Worm (Caenorhabditis elegans) whole organism, early embryonic: Measurements from ENCODE around the gene sre-9.

Experiments used
- B0310.2 ChIP-seq: sonication (generic microtip); optimal IDR thresholded peaks from 2 replicates; lab custom pipeline; 2016; ENCODE audit warnings: mild to moderate bottlenecking, missing genetic modification characterization, missing compliant biosample characterization
- F13C5.2 ChIP-seq: sonication (generic microtip); optimal IDR thresholded peaks from 2 replicates; lab custom pipeline; 2017; ENCODE audit warnings: mild to moderate bottlenecking, missing genetic modification characterization, inconsistent platforms, missing compliant biosample characterization
- aly-1 ChIP-seq: sonication (generic microtip); optimal IDR thresholded peaks from 2 replicates; lab custom pipeline; 2016; ENCODE audit warnings: missing genetic modification characterization, missing compliant biosample characterization
- ama-1 ChIP-seq: fragments of 150-350 bp; optimal IDR thresholded peaks from 2 replicates; lab custom pipeline; 2014
- ceh-13 ChIP-seq: fragments of 200-800 bp; sonication (Bioruptor generic); optimal IDR thresholded peaks from 2 replicates; lab custom pipeline; 2018; ENCODE audit warnings: mild to moderate bottlenecking, missing genetic modification characterization, missing compliant biosample characterization
- ceh-36 ChIP-seq: sonication (generic microtip); optimal IDR thresholded peaks from 2 replicates; lab custom pipeline; 2016; ENCODE audit warnings: missing genetic modification characterization, inconsistent platforms, missing compliant biosample characterization
- ets-7 ChIP-seq: sonication (generic microtip); optimal IDR thresholded peaks from 2 replicates; lab custom pipeline; 2016; ENCODE audit warnings: missing genotype, missing genetic modification characterization, missing compliant biosample characterization
- flt-1 ChIP-seq: fragments of 200-800 bp; sonication (Bioruptor generic); IDR thresholded peaks from 2 replicates; pipeline ENCODE4 v1.3.6; 2022; ENCODE audit warnings: missing genetic modification characterization, missing compliant biosample characterization
- hmbx-1 ChIP-seq: sonication (generic microtip); optimal IDR thresholded peaks from 2 replicates; lab custom pipeline; 2016; ENCODE audit warnings: mild to moderate bottlenecking, missing genetic modification characterization, missing compliant biosample characterization
- hmg-4 ChIP-seq: fragments of 200-800 bp; sonication (Bioruptor generic); optimal IDR thresholded peaks from 2 replicates; lab custom pipeline; 2018; ENCODE audit warnings: mild to moderate bottlenecking, missing genetic modification characterization, missing compliant biosample characterization
- hnd-1 ChIP-seq: sonication (generic microtip); optimal IDR thresholded peaks from 2 replicates; lab custom pipeline; 2016; ENCODE audit warnings: missing genetic modification characterization, missing compliant biosample characterization
- pes-1 ChIP-seq: fragments of 200-800 bp; sonication (Bioruptor generic); IDR thresholded peaks from 2 replicates; pipeline ENCODE4 v1.3.6; 2022; ENCODE audit warnings: missing genetic modification reagents, missing genetic modification characterization, missing compliant biosample characterization
- scrt-1 ChIP-seq: fragments of 200-800 bp; sonication (Bioruptor generic); IDR thresholded peaks from 2 replicates; pipeline ENCODE4 v1.3.6; 2022; ENCODE audit warnings: missing genetic modification characterization, missing compliant biosample characterization
- sea-1 ChIP-seq: fragments of 200-800 bp; sonication (Bioruptor generic); conservative IDR thresholded peaks from 2 replicates; pipeline ENCODE4 v1.3.6; 2022; ENCODE audit warnings: missing genetic modification characterization, missing compliant biosample characterization
- tbx-11 ChIP-seq: fragments of 200-800 bp; sonication (Bioruptor generic); IDR thresholded peaks from 2 replicates; pipeline ENCODE4 v1.3.6; 2022; ENCODE audit warnings: missing genetic modification characterization, missing compliant biosample characterization
- tbx-37 ChIP-seq: fragments of 200-800 bp; sonication (Bioruptor generic); conservative IDR thresholded peaks from 2 replicates; pipeline ENCODE4 v1.3.6; 2022; ENCODE audit warnings: missing genetic modification reagents, missing genetic modification characterization, missing compliant biosample characterization
- tra-4 ChIP-seq: sonication (generic microtip); optimal IDR thresholded peaks from 2 replicates; lab custom pipeline; 2017; ENCODE audit warnings: missing genetic modification characterization, missing compliant biosample characterization

sre-9 gene

ce11 chrV:3894661-3895060 lies at the start of gene sre-9:
Gene sre-9 (plus strand): TSS chrV:3894961.
- TF ChIP-seq sea-1 (no peak), flt-1 (no peak), ceh-13 (GFP tag; lab: Kevin White, UChicago) (no peak), scrt-1 (GFP tag; lab: Robert Waterston, UW) (no peak), ceh-36 (no peak), hnd-1 (tag; lab: Kevin White, UChicago) (no peak), tbx-37 (GFP tag; lab: Robert Waterston, UW) (no peak), pes-1 (GFP tag; lab: Robert Waterston, UW) (no peak), hmbx-1 (tag; lab: Kevin White, UChicago) (no peak), hmg-4 (GFP tag; lab: Kevin White, UChicago) (no peak), F13C5.2 (tag; lab: Kevin White, UChicago) (no peak), tbx-11 (no peak), ets-7 (no peak), B0310.2 (no peak), ama-1 (lab: Kevin White, UChicago) (no peak), tra-4 (tag; lab: Kevin White, UChicago) (no peak), aly-1 (tag; lab: Kevin White, UChicago) (no peak)

- TF ChIP-seq hmg-4 (GFP tag; lab: Kevin White, UChicago), result no peak
- no peak for TF ChIP-seq B0310.2
- no peak for TF ChIP-seq hnd-1 (tag; lab: Kevin White, UChicago)
- no peak for TF ChIP-seq tbx-11
- TF ChIP-seq hmbx-1 (tag; lab: Kevin White, UChicago), result no peak
- no peak for TF ChIP-seq scrt-1 (GFP tag; lab: Robert Waterston, UW)
- no peak for TF ChIP-seq tra-4 (tag; lab: Kevin White, UChicago)
- no peak for TF ChIP-seq ceh-13 (GFP tag; lab: Kevin White, UChicago)
These were observed 47.5 kb upstream of the sre-9 start, which contains the start of gene nhr-185 for ce11 chrV:3847268-3847667. Gene nhr-185 (minus strand): TSS chrV:3847368.

DNA sequence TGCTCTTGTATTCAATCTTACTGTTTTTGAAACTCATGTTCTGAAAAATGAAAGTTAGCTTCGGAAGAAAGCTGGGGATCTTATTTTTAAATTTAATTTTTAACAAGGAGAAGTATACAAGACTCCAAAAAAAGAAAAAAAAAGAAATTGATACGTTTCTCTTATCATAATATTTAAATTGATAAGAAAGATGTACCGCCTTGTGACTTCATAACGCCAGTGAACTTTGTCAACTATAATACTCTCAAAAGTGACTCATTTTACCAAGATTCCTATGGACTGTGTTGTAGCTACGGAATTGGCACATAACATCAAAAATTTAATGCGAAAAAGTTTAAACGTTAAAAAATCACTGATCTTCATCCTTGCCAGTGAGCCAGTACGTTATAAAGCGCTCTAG lies 43.0 kb upstream of the sre-9 start:
- TF ChIP-seq F13C5.2 (tag; lab: Kevin White, UChicago) (no peak), ceh-13 (GFP tag; lab: Kevin White, UChicago) (no peak), flt-1 (no peak), aly-1 (tag; lab: Kevin White, UChicago) (no peak), hmbx-1 (tag; lab: Kevin White, UChicago) (no peak), pes-1 (GFP tag; lab: Robert Waterston, UW) (no peak), hnd-1 (tag; lab: Kevin White, UChicago) (no peak), sea-1 (no peak), hmg-4 (GFP tag; lab: Kevin White, UChicago) (no peak), tbx-11 (no peak), ceh-36 (no peak), scrt-1 (GFP tag; lab: Robert Waterston, UW) (no peak), ets-7 (no peak), B0310.2 (no peak), ama-1 (lab: Kevin White, UChicago) (no peak), tra-4 (tag; lab: Kevin White, UChicago) (no peak), tbx-37 (GFP tag; lab: Robert Waterston, UW) (no peak)

ce11 chrV:3854847-3855246 lies 39.9 kb upstream of the sre-9 start, which contains the start of gene nhr-186:
Gene nhr-186 (minus strand): TSS chrV:3854947.
- TF ChIP-seq hmg-4 (GFP tag; lab: Kevin White, UChicago) (no peak), F13C5.2 (tag; lab: Kevin White, UChicago) (no peak), ama-1 (lab: Kevin White, UChicago) (no peak), scrt-1 (GFP tag; lab: Robert Waterston, UW) (no peak), ceh-13 (GFP tag; lab: Kevin White, UChicago) (no peak), hmbx-1 (tag; lab: Kevin White, UChicago) (no peak), flt-1 (no peak), ets-7 (no peak)

DNA sequence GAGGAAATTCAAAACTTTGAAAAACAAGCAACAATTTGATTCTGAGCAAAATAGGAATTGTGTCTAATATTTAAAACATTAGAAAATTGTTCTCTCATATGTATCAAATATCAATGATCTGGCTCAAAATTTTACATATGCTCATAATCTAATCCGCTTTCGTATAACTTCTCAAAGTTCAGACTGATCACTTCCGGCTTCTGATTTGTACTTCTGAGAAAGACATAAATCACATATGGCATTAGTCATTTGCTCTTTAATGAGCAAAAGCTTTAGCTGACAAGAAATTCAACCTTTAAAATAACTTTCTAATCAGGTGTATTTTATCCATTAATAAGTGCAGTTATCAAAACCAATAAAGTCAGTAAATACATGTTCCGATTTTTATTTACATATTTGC lies 38.8 kb upstream of the sre-9 start:
- TF ChIP-seq ama-1 (lab: Kevin White, UChicago), result no peak
- no peak for TF ChIP-seq scrt-1 (GFP tag; lab: Robert Waterston, UW)
- no peak for TF ChIP-seq sea-1
- no peak for TF ChIP-seq hmbx-1 (tag; lab: Kevin White, UChicago)
- TF ChIP-seq tra-4 (tag; lab: Kevin White, UChicago), result no peak
- no peak for TF ChIP-seq tbx-37 (GFP tag; lab: Robert Waterston, UW)
- TF ChIP-seq ceh-36, result no peak
- no peak for TF ChIP-seq flt-1
- no peak for TF ChIP-seq ceh-13 (GFP tag; lab: Kevin White, UChicago)
- TF ChIP-seq aly-1 (tag; lab: Kevin White, UChicago), result no peak
- TF ChIP-seq hmg-4 (GFP tag; lab: Kevin White, UChicago), result no peak
- TF ChIP-seq hnd-1 (tag; lab: Kevin White, UChicago), result no peak
- TF ChIP-seq B0310.2, result no peak
- TF ChIP-seq pes-1 (GFP tag; lab: Robert Waterston, UW), result no peak
- TF ChIP-seq tbx-11, result no peak
- TF ChIP-seq F13C5.2 (tag; lab: Kevin White, UChicago), result no peak
- no peak for TF ChIP-seq ets-7

DNA sequence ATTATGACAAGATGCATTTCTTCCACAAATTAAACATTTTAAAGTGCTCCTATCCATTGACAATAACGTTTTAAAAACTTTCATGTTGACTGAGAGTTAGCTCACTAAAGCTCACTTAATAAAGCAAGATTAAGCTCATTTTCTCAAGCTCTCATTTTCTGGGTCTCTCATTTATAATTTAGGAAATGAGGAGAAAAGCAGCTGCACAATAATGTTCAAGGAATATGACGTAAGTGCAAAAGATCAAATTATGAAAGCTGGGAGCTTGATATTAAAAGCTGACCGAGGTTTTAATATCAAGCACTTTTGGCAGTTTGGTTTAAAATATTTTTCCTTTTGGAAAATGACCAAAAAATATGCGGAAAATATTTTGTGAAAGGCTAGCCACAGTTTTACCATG lies 37.0 kb upstream of the sre-9 start, which contains the start of gene nhr-188:
Gene nhr-188 (minus strand): TSS at position 84 of the 400 bp plus-strand sequence.
- TF ChIP-seq aly-1 (tag; lab: Kevin White, UChicago) (no peak), tbx-37 (GFP tag; lab: Robert Waterston, UW) (no peak), ama-1 (lab: Kevin White, UChicago) (no peak), hmbx-1 (tag; lab: Kevin White, UChicago) (no peak), F13C5.2 (tag; lab: Kevin White, UChicago) (no peak), flt-1 (no peak), pes-1 (GFP tag; lab: Robert Waterston, UW) (no peak), ceh-13 (GFP tag; lab: Kevin White, UChicago) (no peak), ceh-36 (no peak), scrt-1 (GFP tag; lab: Robert Waterston, UW) (no peak), B0310.2 (no peak), hnd-1 (tag; lab: Kevin White, UChicago) (no peak), ets-7 (no peak), tbx-11 (no peak), tra-4 (tag; lab: Kevin White, UChicago) (no peak), sea-1 (no peak), hmg-4 (GFP tag; lab: Kevin White, UChicago) (no peak)

DNA sequence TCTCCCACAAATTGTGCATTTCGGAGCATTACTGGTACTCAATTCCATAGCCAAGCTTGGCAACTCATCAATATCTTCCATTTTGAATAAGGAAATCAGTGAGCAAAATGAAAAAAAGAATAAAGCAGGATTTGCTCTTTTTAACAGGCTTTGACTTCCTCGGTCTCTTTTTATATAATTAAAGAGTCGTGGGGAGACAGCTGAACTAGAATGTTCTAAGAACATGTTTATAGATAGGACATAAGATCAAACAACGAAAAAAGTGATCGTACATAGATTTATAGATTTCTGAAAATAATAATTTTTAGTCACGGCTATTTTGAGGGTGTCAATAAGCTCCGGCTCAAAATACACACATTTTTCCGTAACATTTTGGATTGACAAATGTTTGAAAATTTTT lies 34.6 kb upstream of the sre-9 start, which contains the start of gene nhr-189:
Gene nhr-189 (minus strand): TSS at position 121 of the 400 bp plus-strand sequence.
- TF ChIP-seq ama-1 (lab: Kevin White, UChicago) (no peak), ets-7 (no peak), F13C5.2 (tag; lab: Kevin White, UChicago) (no peak), flt-1 (no peak), hmbx-1 (tag; lab: Kevin White, UChicago) (no peak), tra-4 (tag; lab: Kevin White, UChicago) (no peak), tbx-11 (no peak), scrt-1 (GFP tag; lab: Robert Waterston, UW) (no peak), hnd-1 (tag; lab: Kevin White, UChicago) (no peak), pes-1 (GFP tag; lab: Robert Waterston, UW) (no peak), hmg-4 (GFP tag; lab: Kevin White, UChicago) (no peak), ceh-13 (GFP tag; lab: Kevin White, UChicago) (no peak), tbx-37 (GFP tag; lab: Robert Waterston, UW) (no peak)
